Fruit fly (Drosophila melanogaster) whole organism, embryonic: ENCODE data around the gene CG11842.

Experiments
- B-H1 ChIP-seq: fragments of 200-800 bp; sonication (Bioruptor generic); IDR thresholded peaks from 3 replicates; pipeline ENCODE4 v1.3.6; 2022; ENCODE audit warnings: missing biosample characterization, missing genetic modification characterization
- CG12219 ChIP-seq: fragments of 200-800 bp; sonication (Bioruptor generic); optimal IDR thresholded peaks from 3 replicates; lab custom pipeline; 2018; ENCODE audit warnings: missing biosample characterization, mild to moderate bottlenecking, missing genetic modification characterization
- CG12659 ChIP-seq: fragments of 200-800 bp; sonication (Bioruptor generic); optimal IDR thresholded peaks from 3 replicates; lab custom pipeline; 2017; ENCODE audit warnings: mild to moderate bottlenecking, missing biosample characterization, missing genetic modification reagents, missing genetic modification characterization
- CG15514 ChIP-seq: fragments of 200-800 bp; sonication (Bioruptor generic); optimal IDR thresholded peaks from 3 replicates; lab custom pipeline; 2017; ENCODE audit warnings: missing biosample characterization, missing genetic modification characterization, mild to moderate bottlenecking, moderate library complexity, missing genetic modification reagents
- CG17328 ChIP-seq: fragments of 200-800 bp; sonication (Bioruptor generic); IDR thresholded peaks from 2 replicates; pipeline ENCODE4 v1.3.6; 2022; ENCODE audit warnings: missing biosample characterization, missing genetic modification characterization
- CG17385 ChIP-seq: fragments of 200-800 bp; sonication (Bioruptor generic); optimal IDR thresholded peaks from 3 replicates; lab custom pipeline; 2018; ENCODE audit warnings: missing biosample characterization, mild to moderate bottlenecking, missing genetic modification characterization
- CG3726 ChIP-seq: fragments of 200-800 bp; sonication (Bioruptor generic); IDR thresholded peaks from 3 replicates; pipeline ENCODE4, ENCODE4 v1.3.6; 2022; ENCODE audit warnings: missing biosample characterization, missing genetic modification characterization
- CG4360 ChIP-seq: fragments of 200-800 bp; sonication (Bioruptor generic); IDR thresholded peaks from 2 replicates; pipeline ENCODE4 v1.3.6; 2022; ENCODE audit warnings: missing biosample characterization, missing genetic modification characterization
- CG6175 ChIP-seq: fragments of 200-800 bp; sonication (Bioruptor generic); IDR thresholded peaks from 3 replicates; pipeline ENCODE4 v1.3.6; 2022; ENCODE audit warnings: missing biosample characterization, missing genetic modification characterization
- CG6689 ChIP-seq: fragments of 200-800 bp; sonication (Bioruptor generic); IDR thresholded peaks from 2 replicates; pipeline ENCODE4 v1.3.6; 2022; ENCODE audit warnings: missing biosample characterization, missing genetic modification characterization
- CG7987 ChIP-seq: fragments of 200-800 bp; sonication (Bioruptor generic); optimal IDR thresholded peaks from 2 replicates; lab custom pipeline; 2018; ENCODE audit warnings: missing biosample characterization, mild to moderate bottlenecking, missing genetic modification characterization, moderate library complexity
- CG8924 ChIP-seq: fragments of 200-800 bp; optimal IDR thresholded peaks from 3 replicates; lab custom pipeline; 2019; ENCODE audit warnings: missing biosample characterization, mild to moderate bottlenecking, missing genetic modification characterization, moderate library complexity
- CG9215 ChIP-seq: fragments of 200-800 bp; sonication (Bioruptor generic); IDR thresholded peaks from 2 replicates; pipeline ENCODE4 v1.3.6; 2022; ENCODE audit warnings: missing biosample characterization, missing genetic modification characterization
- D19B ChIP-seq: fragments of 200-800 bp; sonication (Bioruptor generic); optimal IDR thresholded peaks from 2 replicates; lab custom pipeline; 2017; ENCODE audit warnings: missing biosample characterization, mild to moderate bottlenecking, missing genetic modification characterization
- E2f1 ChIP-seq: fragments of 200-800 bp; sonication (Bioruptor generic); IDR thresholded peaks from 2 replicates; pipeline ENCODE4 v1.3.6; 2022; ENCODE audit warnings: missing biosample characterization, missing genetic modification characterization
- Ets65A ChIP-seq: fragments of 200-800 bp; sonication (Bioruptor generic); peaks from one replicate; lab custom pipeline; 2016; ENCODE audit warnings: missing biosample characterization, missing genetic modification characterization
- HLHmδ ChIP-seq: fragments of 200-800 bp; sonication (Bioruptor generic); optimal IDR thresholded peaks from 2 replicates; lab custom pipeline; 2018; ENCODE audit warnings: missing biosample characterization, mild to moderate bottlenecking, missing genetic modification characterization, moderate library complexity
- Med ChIP-seq: fragments of 200-800 bp; sonication (Bioruptor generic); peaks from one replicate; lab custom pipeline; 2016; ENCODE audit warnings: missing biosample characterization, missing genetic modification characterization, mild to moderate bottlenecking, inconsistent platforms, moderate library complexity
- Opbp ChIP-seq: fragments of 200-800 bp; sonication (Bioruptor generic); IDR thresholded peaks from 3 replicates; pipeline ENCODE4 v1.3.6; 2022; ENCODE audit warnings: missing biosample characterization, missing genetic modification characterization; ENCODE audit not compliant: partially characterized antibody
- Ravus ChIP-seq: fragments of 200-800 bp; sonication (Bioruptor generic); IDR thresholded peaks from 2 replicates; pipeline ENCODE4 v1.3.6; 2022; ENCODE audit warnings: missing biosample characterization, missing genetic modification characterization
- Ssrp ChIP-seq: fragments of 200-800 bp; sonication (Bioruptor generic); optimal IDR thresholded peaks from 2 replicates; lab custom pipeline; 2018; ENCODE audit warnings: missing biosample characterization, mild to moderate bottlenecking, missing genetic modification characterization, moderate library complexity
- bcd ChIP-seq: fragments of 200-800 bp; sonication (Bioruptor generic); optimal IDR thresholded peaks from 2 replicates; lab custom pipeline; 2017; ENCODE audit warnings: missing biosample characterization, mild to moderate bottlenecking, missing genetic modification characterization
- chn ChIP-seq: fragments of 200-800 bp; sonication (Bioruptor generic); optimal IDR thresholded peaks from 2 replicates; lab custom pipeline; 2016; ENCODE audit warnings: missing biosample characterization, missing genetic modification characterization
- crp ChIP-seq, 2 experiments: fragments of 200-800 bp; sonication (Bioruptor generic); optimal IDR thresholded peaks; 2 replicates in 1 of 2; 3 replicates in 1 of 2; lab custom pipeline; 2017; ENCODE audit warnings: missing biosample characterization in 2 of 2, missing genetic modification characterization in 2 of 2, mild to moderate bottlenecking in 1 of 2, moderate library complexity in 1 of 2
- dysf ChIP-seq: fragments of 200-800 bp; sonication (Bioruptor generic); IDR thresholded peaks from 3 replicates; pipeline ENCODE4 v1.3.6; 2022; ENCODE audit warnings: missing biosample characterization, missing genetic modification characterization
- ewg ChIP-seq: fragments of 200-800 bp; sonication (Bioruptor generic); optimal IDR thresholded peaks from 3 replicates; lab custom pipeline; 2017; ENCODE audit warnings: mild to moderate bottlenecking, missing biosample characterization, missing genetic modification reagents, missing genetic modification characterization
- exex ChIP-seq: fragments of 200-800 bp; sonication (Bioruptor generic); optimal IDR thresholded peaks from 4 replicates; lab custom pipeline; 2018; ENCODE audit warnings: missing biosample characterization, mild to moderate bottlenecking, missing genetic modification characterization, moderate library complexity
- eyg ChIP-seq: fragments of 200-800 bp; sonication (Bioruptor generic); optimal IDR thresholded peaks from 3 replicates; lab custom pipeline; 2016; ENCODE audit warnings: missing biosample characterization, missing genetic modification characterization
- fd64A ChIP-seq: fragments of 200-800 bp; sonication (Bioruptor generic); optimal IDR thresholded peaks from 3 replicates; lab custom pipeline; 2018; ENCODE audit warnings: missing biosample characterization, mild to moderate bottlenecking, missing genetic modification characterization
- lab ChIP-seq: fragments of 200-800 bp; sonication (Bioruptor generic); optimal IDR thresholded peaks from 3 replicates; lab custom pipeline; 2017; ENCODE audit warnings: missing biosample characterization, missing genetic modification characterization, mild to moderate bottlenecking, moderate library complexity, missing genetic modification reagents
- lmd ChIP-seq: fragments of 200-800 bp; sonication (Bioruptor generic); IDR thresholded peaks from 2 replicates; pipeline ENCODE4 v1.3.6; 2022; ENCODE audit warnings: missing biosample characterization, missing genetic modification characterization
- pan ChIP-seq, 4 experiments: fragments of >200 bp in 3 of 4; fragments of 200-800 bp in 1 of 4; sonication (Bioruptor generic) in 1 of 4; optimal IDR thresholded peaks in 3 of 4; IDR thresholded peaks in 1 of 4; 2 replicates each; pipeline versions ENCODE4 v1.3.6 to Lab custom; 2017 to 2022; ENCODE audit warnings: missing biosample characterization in 2 of 4, missing genetic modification characterization in 2 of 4, mixed read lengths in 1 of 4
- ro ChIP-seq: fragments of 200-800 bp; sonication (Bioruptor generic); IDR thresholded peaks from 2 replicates; pipeline ENCODE4 v1.3.6; 2022; ENCODE audit warnings: missing biosample characterization, missing genetic modification characterization
- salm ChIP-seq: fragments of 200-800 bp; sonication (Bioruptor generic); optimal IDR thresholded peaks from 2 replicates; lab custom pipeline; 2018; ENCODE audit warnings: missing biosample characterization, mild to moderate bottlenecking, missing genetic modification characterization
- sc ChIP-seq, 3 experiments: fragments of >200 bp in 2 of 3; fragments of 200-800 bp in 1 of 3; sonication (Bioruptor generic) in 1 of 3; optimal IDR thresholded peaks; 2 replicates in 2 of 3; 3 replicates in 1 of 3; lab custom pipeline; 2017; ENCODE audit warnings: mild to moderate bottlenecking in 1 of 3, missing biosample characterization in 1 of 3, missing genetic modification characterization in 1 of 3, missing genetic modification reagents in 1 of 3
- seq ChIP-seq: fragments of 200-800 bp; sonication (Bioruptor generic); IDR thresholded peaks from 2 replicates; pipeline ENCODE4 v1.3.6; 2022; ENCODE audit warnings: missing biosample characterization, missing genetic modification characterization
- tll ChIP-seq, 2 experiments: fragments of 200-800 bp in 1 of 2; fragments of >200 bp in 1 of 2; sonication (Bioruptor generic) in 1 of 2; optimal IDR thresholded peaks; 2 replicates each; lab custom pipeline; 2017 to 2019; ENCODE audit warnings: missing biosample characterization in 2 of 2, missing genetic modification characterization in 2 of 2, mild to moderate bottlenecking in 1 of 2, moderate library complexity in 1 of 2
- twi ChIP-seq: fragments of 200-800 bp; optimal IDR thresholded peaks from 2 replicates; lab custom pipeline; 2019; ENCODE audit warnings: missing biosample characterization, mild to moderate bottlenecking, missing genetic modification characterization, moderate library complexity
- unpg ChIP-seq: fragments of 200-800 bp; sonication (Bioruptor generic); optimal IDR thresholded peaks from 3 replicates; lab custom pipeline; 2018; ENCODE audit warnings: missing biosample characterization, mild to moderate bottlenecking, missing genetic modification characterization, moderate library complexity
- z ChIP-seq: fragments of 200-800 bp; sonication (Bioruptor generic); IDR thresholded peaks from 3 replicates; pipeline ENCODE4 v1.3.6; 2022; ENCODE audit warnings: missing biosample characterization, missing genetic modification characterization

CG11842 gene

DNA sequence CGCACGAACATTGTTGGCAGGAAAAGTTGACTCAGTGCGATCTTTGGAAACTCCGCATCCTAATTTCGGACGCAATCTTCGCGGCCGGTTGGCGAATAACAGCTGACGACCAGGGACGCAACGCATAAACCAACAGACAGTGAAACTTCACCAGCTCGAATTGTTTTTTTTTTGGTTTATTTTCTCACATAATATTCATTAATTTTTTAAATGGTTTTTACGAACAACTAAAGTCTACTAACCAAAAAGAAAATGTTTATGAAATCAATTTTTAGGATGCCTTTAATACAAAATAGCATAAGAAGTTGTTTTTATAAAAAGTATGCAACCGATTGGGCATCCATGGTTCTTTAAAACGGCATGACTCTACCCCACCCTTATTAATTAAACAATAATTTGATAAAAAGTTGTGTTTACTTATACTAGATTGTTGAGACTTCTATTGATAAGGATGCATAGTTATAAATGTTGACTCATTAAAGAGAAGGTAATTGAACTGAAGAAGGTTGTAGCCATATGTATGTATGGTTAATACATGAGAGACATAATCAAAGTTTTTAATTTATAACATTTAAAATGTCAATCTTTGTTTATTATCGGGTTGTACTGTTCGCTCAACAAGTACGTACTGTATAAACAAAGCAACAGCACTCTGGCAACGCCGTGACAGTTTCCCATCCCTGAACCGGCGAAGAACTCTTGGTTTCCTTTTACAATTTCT, 18.4 kb upstream of the CG11842 start, which contains the start of the genes beta4GalNAcTB and Cpsf100 (continued):
- TF ChIP-seq pan (optimal IDR thresholded peaks at IDR 0.05; lab: Kevin White, UChicago) (no peak), pan (GFP tag; optimal IDR thresholded peaks at IDR 0.05 in 1 of 2, IDR thresholded peaks at IDR 0.05 in 1 of 2) (peak in 1 of 2 experiments; percentile 48), Opbp (GFP tag; lab: Robert Waterston, UW) (no peak), CG8924 (peak; percentile 83), lmd (GFP tag; lab: Robert Waterston, UW) (peak; percentile 68), Ravus (no peak), seq (GFP tag; lab: Robert Waterston, UW) (peak; percentile 47; the same call in 1 of the 2 replicates), lab (GFP tag; lab: Kevin White, UChicago) (no peak), fd64A (GFP tag; lab: Kevin White, UChicago) (no peak), eyg (GFP tag; lab: Kevin White, UChicago) (no peak), HLHmδ (GFP tag; lab: Kevin White, UChicago) (no peak), Med (GFP tag; lab: Kevin White, UChicago) (peak; percentile 89), chn (peak; percentile 40), CG17328 (GFP tag; lab: Robert Waterston, UW) (peak; percentile 43), exex (tag; lab: Kevin White, UChicago) (peak; percentile 80), CG3726 (GFP tag; lab: Robert Waterston, UW) (peak; percentile 9; the same call in 1 of the 3 replicates), B-H1 (GFP tag; lab: Robert Waterston, UW) (peak; percentile 50), unpg (GFP tag; lab: Kevin White, UChicago) (peak; percentile 39), CG17385 (peak; percentile 69), CG6175 (0 out of 3 replicates have a peak, but pooled peaks have one; percentile 25), CG9215 (GFP tag; lab: Robert Waterston, UW) (peak; percentile 70), CG12219 (GFP tag; lab: Kevin White, UChicago) (no peak), Ets65A (peak; percentile 97), CG12659 (GFP tag; lab: Kevin White, UChicago) (peak; percentile 84), E2f1 (GFP tag; lab: Robert Waterston, UW) (peak; percentile 64), bcd (GFP tag; lab: Kevin White, UChicago) (peak; percentile 79), tll (GFP tag; optimal IDR thresholded peaks at IDR 0.05; lab: Kevin White, UChicago) (no peak), dysf (GFP tag; lab: Robert Waterston, UW) (peak; percentile 79), salm (tag; lab: Kevin White, UChicago) (no peak), D19B (GFP tag; lab: Kevin White, UChicago) (peak; percentile 35), crp (GFP tag; optimal IDR thresholded peaks at IDR 0.05; lab: Kevin White, UChicago) (peak; percentile 31 to 83), twi (tag; lab: Kevin White, UChicago) (peak; percentile 70), CG4360 (GFP tag; lab: Robert Waterston, UW) (no peak), CG15514 (peak; percentile 8), sc (optimal IDR thresholded peaks at IDR 0.05; lab: Kevin White, UChicago) (no peak), sc (GFP tag; optimal IDR thresholded peaks at IDR 0.05; lab: Kevin White, UChicago) (peak; percentile 67), ewg (GFP tag; lab: Kevin White, UChicago) (peak; percentile 37), z (no peak), CG7987 (GFP tag; lab: Kevin White, UChicago) (no peak), ro (GFP tag; lab: Robert Waterston, UW) (peak; percentile 15; the same call in 1 of the 2 replicates), CG6689 (peak; percentile 78), Ssrp (tag; lab: Kevin White, UChicago) (peak; percentile 72)
